Worm (Caenorhabditis elegans) whole organism, mixed stage, embryonic: ENCODE measurements around the gene srg-25.

Experiments used
- ceh-39 ChIP-seq: fragments of 150-350 bp; optimal IDR thresholded peaks from 2 replicates; lab custom pipeline; 2014; ENCODE audit warnings: missing biosample characterization, missing genetic modification characterization
- ham-2 ChIP-seq: fragments of 200-800 bp; sonication (Bioruptor generic); optimal IDR thresholded peaks from 2 replicates; lab custom pipeline; 2018; ENCODE audit warnings: mild to moderate bottlenecking, missing genetic modification characterization, missing compliant biosample characterization
- hlh-1 ChIP-seq: fragments of 150-350 bp; optimal IDR thresholded peaks from 2 replicates; lab custom pipeline; 2014; ENCODE audit warnings: missing biosample characterization, missing genetic modification reagents, missing genetic modification characterization
- mab-5 ChIP-seq: fragments of 150-350 bp; optimal IDR thresholded peaks from 2 replicates; lab custom pipeline; 2014; ENCODE audit warnings: missing biosample characterization, missing genetic modification characterization
- nhr-12 ChIP-seq: fragments of 150-350 bp; optimal IDR thresholded peaks from 2 replicates; lab custom pipeline; 2014; ENCODE audit warnings: missing biosample characterization, missing genetic modification characterization
- unc-120 ChIP-seq: sonication (generic microtip); optimal IDR thresholded peaks from 2 replicates; lab custom pipeline; 2017; ENCODE audit warnings: missing genetic modification characterization, missing compliant biosample characterization; ENCODE audit not compliant: poor library complexity, severe bottlenecking
- unc-39 ChIP-seq: fragments of 150-350 bp; optimal IDR thresholded peaks from 2 replicates; lab custom pipeline; 2014; ENCODE audit warnings: missing biosample characterization, missing genetic modification characterization
- unc-62 ChIP-seq: fragments of 150-350 bp; optimal IDR thresholded peaks from 2 replicates; lab custom pipeline; 2014; ENCODE audit warnings: missing biosample characterization, missing genetic modification reagents, missing genetic modification characterization

srg-25 gene

DNA sequence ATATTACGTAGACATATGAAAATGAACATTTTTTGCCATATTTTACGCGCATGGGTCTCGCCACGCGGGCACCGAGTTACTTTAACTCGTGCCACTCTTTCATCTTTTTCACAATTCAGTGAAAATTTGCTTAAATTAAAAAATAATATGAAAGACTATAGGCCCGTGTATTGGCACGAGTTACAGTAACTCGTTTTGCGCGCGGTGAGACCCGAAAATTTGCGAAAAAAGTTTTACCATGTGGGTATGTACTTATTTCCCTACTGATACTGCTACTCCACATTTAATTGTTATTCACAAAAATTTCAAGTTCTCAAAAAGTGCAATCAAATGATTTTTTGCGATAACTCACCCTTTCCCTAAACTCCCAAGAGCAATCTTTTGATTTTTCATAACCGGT is 47.6 kb downstream of the srg-25 start:
- TF ChIP-seq ceh-39 (tag; lab: Kevin White, UChicago): no peak
- TF ChIP-seq ham-2 (GFP tag; lab: Kevin White, UChicago): no peak
- TF ChIP-seq unc-39 (tag; lab: Kevin White, UChicago): no peak
- TF ChIP-seq mab-5 (tag; lab: Kevin White, UChicago): no peak
- no peak for TF ChIP-seq nhr-12 (tag; lab: Kevin White, UChicago)

DNA sequence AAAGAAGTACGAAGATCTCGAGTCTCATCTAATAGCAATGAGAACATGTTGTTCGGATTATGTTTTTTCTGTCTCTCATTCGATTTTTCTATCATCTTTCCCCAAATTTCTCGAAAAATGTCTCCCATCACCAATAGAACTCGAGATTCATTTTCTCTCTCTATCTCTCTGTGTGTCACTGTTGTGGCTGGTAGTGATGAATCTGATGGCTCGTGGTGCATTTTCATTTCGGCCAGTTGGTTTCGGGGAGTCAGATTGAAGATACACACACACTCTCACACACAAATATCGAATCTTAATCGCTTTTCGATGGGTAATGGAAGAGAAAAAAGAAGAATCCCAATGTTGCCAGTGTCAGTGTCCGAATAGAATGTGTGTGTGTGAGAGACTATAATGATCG is 49.4 kb downstream of the srg-25 start:
- TF ChIP-seq unc-62 (peak; percentile 80), hlh-1 (peak; percentile 84), unc-39 (tag; lab: Kevin White, UChicago) (no peak), unc-120 (tag; lab: Kevin White, UChicago) (peak; percentile 61)
